Fruit fly (Drosophila melanogaster): ENCODE measurements around the gene Blos2.

dm6 chr3L:11102930-11103329 is 41.6 kb downstream of the Blos2 start, which contains the start of gene Elo68alpha:
- TF ChIP-seq Snoo (tag; optimal IDR thresholded peaks at IDR 0.05) = no peak
- no peak for TF ChIP-seq Pif1A (GFP tag; optimal IDR thresholded peaks at IDR 0.05)
- no peak for TF ChIP-seq CG17806 (tag; optimal IDR thresholded peaks at IDR 0.05)
- TF ChIP-seq rn (GFP tag; IDR thresholded peaks at IDR 0.05) = no peak
- no peak for TF ChIP-seq CG4496 (GFP tag; IDR thresholded peaks at IDR 0.05)
- TF ChIP-seq fd96Ca (GFP tag; IDR thresholded peaks at IDR 0.05) = no peak
- no peak for TF ChIP-seq CG34367 (tag; optimal IDR thresholded peaks at IDR 0.05)
- TF ChIP-seq CG8301 (tag; optimal IDR thresholded peaks at IDR 0.05) = no peak
- TF ChIP-seq CG10348 (GFP tag; IDR thresholded peaks at IDR 0.05) = no peak
- no peak for TF ChIP-seq Pif1B (GFP tag; optimal IDR thresholded peaks at IDR 0.05)

Measured in whole organism, pupa.